Worm (Caenorhabditis elegans): ENCODE data around the gene unc-86.

Gene unc-86

DNA sequence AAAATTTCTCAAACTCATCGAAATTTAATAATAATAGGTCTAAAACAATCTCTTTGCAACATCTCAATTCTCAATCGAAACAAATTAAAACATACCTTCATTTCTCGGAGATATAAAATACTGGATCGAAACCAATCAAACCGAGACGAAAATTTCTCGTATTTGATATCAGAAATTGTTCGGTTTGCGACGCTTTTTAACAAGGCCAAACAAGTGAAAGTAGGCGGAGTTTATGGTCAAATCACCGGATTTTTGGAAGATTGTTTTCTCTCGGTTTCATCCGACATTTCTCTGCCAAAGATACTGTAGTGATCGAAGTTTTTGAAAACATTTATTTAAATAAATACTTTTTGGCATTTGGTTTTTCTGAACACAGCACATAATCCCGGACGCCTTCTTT, 19.2 kb upstream of the unc-86 start, which contains the start of gene C02F5.14:
Gene C02F5.14, minus strand, starts transcription at position 157 of the 400 bp plus-strand sequence.
- TF ChIP-seq ztf-4 (tag; optimal IDR thresholded peaks at IDR 0.05) (no peak), ztf-11 (tag; optimal IDR thresholded peaks at IDR 0.05) (no peak), nhr-25 (tag; optimal IDR thresholded peaks at IDR 0.05) (no peak), ztf-1 (GFP tag; conservative IDR thresholded peaks at IDR 0.05) (no peak), unc-55 (GFP tag; optimal IDR thresholded peaks at IDR 0.05) (no peak), nhr-237 (tag; optimal IDR thresholded peaks at IDR 0.05) (no peak), sem-4 (tag; optimal IDR thresholded peaks at IDR 0.05) (no peak), R02D3.7 (tag; optimal IDR thresholded peaks at IDR 0.05) (no peak), crh-2 (tag; optimal IDR thresholded peaks at IDR 0.05) (no peak), zag-1 (tag; optimal IDR thresholded peaks at IDR 0.05) (no peak)

DNA sequence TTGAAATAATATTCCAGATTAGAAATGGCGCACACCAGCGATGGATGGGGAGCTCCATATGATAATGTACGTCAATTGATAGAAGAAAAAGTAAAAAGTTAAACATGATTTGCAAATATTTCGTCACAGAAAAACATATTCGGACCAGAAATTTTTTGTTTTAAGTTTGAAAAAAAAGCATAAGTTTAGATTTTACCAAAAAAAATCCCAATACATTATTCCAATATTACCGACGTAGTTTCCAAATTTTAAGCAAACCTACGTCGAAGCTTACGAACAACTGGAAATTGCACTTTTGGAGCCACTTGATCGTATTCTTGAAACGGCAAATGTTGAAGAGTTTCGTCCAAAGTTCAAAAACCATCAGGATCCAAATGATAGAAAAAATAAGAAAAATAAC, 16.5 kb upstream of the unc-86 start, which contains the start of gene henn-1:
Gene henn-1, plus strand, starts transcription at position 18 of the 400 bp plus-strand sequence.
- TF ChIP-seq sma-9 (GFP tag; optimal IDR thresholded peaks at IDR 0.05): no peak
- no peak for TF ChIP-seq sma-9 (tag; optimal IDR thresholded peaks at IDR 0.05)
- no peak for TF ChIP-seq elt-3 (tag; optimal IDR thresholded peaks at IDR 0.05)
- TF ChIP-seq F13H6.1 (tag; optimal IDR thresholded peaks at IDR 0.05): no peak
- TF ChIP-seq gmeb-1 (tag; optimal IDR thresholded peaks at IDR 0.05): no peak
- TF ChIP-seq dmd-4 (tag; optimal IDR thresholded peaks at IDR 0.05): no peak
- TF ChIP-seq mab-5 (tag; optimal IDR thresholded peaks at IDR 0.05): no peak
- no peak for TF ChIP-seq zag-1 (tag; optimal IDR thresholded peaks at IDR 0.05)
- TF ChIP-seq sma-3 (GFP tag; optimal IDR thresholded peaks at IDR 0.05): no peak
- TF ChIP-seq blmp-1 (tag; optimal IDR thresholded peaks at IDR 0.05; ENCODE audit: insufficient read depth): no peak

- peak; percentile 41 for TF ChIP-seq nhr-6 (tag; optimal IDR thresholded peaks at IDR 0.05)
- TF ChIP-seq egl-27 (tag; optimal IDR thresholded peaks at IDR 0.05): no peak
- no peak for TF ChIP-seq unc-62 (GFP tag; optimal IDR thresholded peaks at IDR 0.05)
- no peak for TF ChIP-seq elt-1 (tag; optimal IDR thresholded peaks at IDR 0.05)
- no peak for TF ChIP-seq R02D3.7 (tag; optimal IDR thresholded peaks at IDR 0.05)
- no peak for TF ChIP-seq mbf-1 (tag; optimal IDR thresholded peaks at IDR 0.05)
- TF ChIP-seq C34F6.9 (tag; optimal IDR thresholded peaks at IDR 0.05): peak; percentile 48
- no peak for TF ChIP-seq ztf-11 (tag; optimal IDR thresholded peaks at IDR 0.05)
- peak; percentile 2 for TF ChIP-seq nhr-129 (tag; optimal IDR thresholded peaks at IDR 0.05)
- TF ChIP-seq ceh-82 (tag; optimal IDR thresholded peaks at IDR 0.05): no peak
- peak; percentile 8 for TF ChIP-seq sma-9 (GFP tag; optimal IDR thresholded peaks at IDR 0.05)
- TF ChIP-seq sma-9 (tag; optimal IDR thresholded peaks at IDR 0.05): no peak
- TF ChIP-seq dmd-4 (tag; optimal IDR thresholded peaks at IDR 0.05): no peak
- no peak for TF ChIP-seq nhr-21 (tag; optimal IDR thresholded peaks at IDR 0.05)
- TF ChIP-seq F13H6.1 (tag; optimal IDR thresholded peaks at IDR 0.05): no peak
- no peak for TF ChIP-seq elt-3 (tag; optimal IDR thresholded peaks at IDR 0.05)
- peak in 1 of 2 experiments; percentile 57 for TF ChIP-seq lsy-2 (tag; optimal IDR thresholded peaks at IDR 0.05)
- TF ChIP-seq ceh-16 (tag; optimal IDR thresholded peaks at IDR 0.05): no peak
- TF ChIP-seq lin-11 (tag; optimal IDR thresholded peaks at IDR 0.05): no peak
- TF ChIP-seq unc-39 (tag; optimal IDR thresholded peaks at IDR 0.05): no peak
- TF ChIP-seq crh-2 (tag; optimal IDR thresholded peaks at IDR 0.05): peak; percentile 42
- TF ChIP-seq snpc-4 (tag; optimal IDR thresholded peaks at IDR 0.05): no peak
- no peak for TF ChIP-seq ama-1 (optimal IDR thresholded peaks at IDR 0.05)
- no peak for TF ChIP-seq nhr-10 (tag; optimal IDR thresholded peaks at IDR 0.05)
- no peak for TF ChIP-seq nhr-25 (tag; optimal IDR thresholded peaks at IDR 0.05)
- TF ChIP-seq nhr-237 (tag; optimal IDR thresholded peaks at IDR 0.05): no peak
- TF ChIP-seq nhr-23 (tag; optimal IDR thresholded peaks at IDR 0.05): no peak
Measured at ce11 chrIII:8229480-8229879, 13.3 kb upstream of the unc-86 start.

- peak; percentile 44 for TF ChIP-seq nhr-25 (tag; optimal IDR thresholded peaks at IDR 0.05)
- no peak for TF ChIP-seq ceh-82 (tag; optimal IDR thresholded peaks at IDR 0.05)
Measured at ce11 chrIII:8228916-8229315, 12.8 kb upstream of the unc-86 start.

DNA sequence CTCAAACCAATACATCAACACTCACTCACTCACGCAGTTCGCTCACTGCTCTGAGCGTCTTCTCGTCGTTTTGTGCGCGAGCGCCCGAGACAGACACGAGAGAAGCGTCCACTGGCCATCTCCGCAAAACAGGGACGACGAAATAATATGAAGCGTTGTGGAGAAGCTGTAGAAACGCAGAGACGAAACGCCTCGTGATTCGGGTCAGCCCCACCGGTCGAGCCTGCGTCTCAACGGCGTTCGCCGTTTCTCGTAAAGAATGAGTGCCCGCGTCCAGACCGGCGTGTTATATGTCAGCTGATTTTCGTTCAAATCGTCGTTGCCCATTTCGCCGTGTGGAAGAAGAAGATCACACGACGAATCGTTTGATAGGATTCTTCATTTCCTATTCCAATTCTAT, 11.4 kb upstream of the unc-86 start, which contains the start of gene fbxl-1:
Gene fbxl-1, plus strand, starts transcription at position 320 of the 400 bp plus-strand sequence.
- TF ChIP-seq Y55F3AM.14 (GFP tag; optimal IDR thresholded peaks at IDR 0.05) (peak; percentile 71), zag-1 (tag; optimal IDR thresholded peaks at IDR 0.05) (peak; percentile 66), nhr-11 (tag; optimal IDR thresholded peaks at IDR 0.05) (no peak), ceh-16 (tag; optimal IDR thresholded peaks at IDR 0.05) (no peak), sem-4 (tag; optimal IDR thresholded peaks at IDR 0.05) (peak; percentile 88), ztf-4 (tag; optimal IDR thresholded peaks at IDR 0.05) (peak; percentile 38), F13H6.1 (tag; optimal IDR thresholded peaks at IDR 0.05) (peak; percentile 87), ztf-1 (GFP tag; conservative IDR thresholded peaks at IDR 0.05) (no peak), crh-2 (tag; optimal IDR thresholded peaks at IDR 0.05) (peak; percentile 75), blmp-1 (tag; optimal IDR thresholded peaks at IDR 0.05; ENCODE audit: insufficient read depth) (no peak), aly-2 (tag; optimal IDR thresholded peaks at IDR 0.05) (no peak), nhr-77 (tag; optimal IDR thresholded peaks at IDR 0.05) (no peak), ZK546.5 (tag; optimal IDR thresholded peaks at IDR 0.05) (no peak), nhr-129 (tag; optimal IDR thresholded peaks at IDR 0.05) (peak; percentile 91), nhr-21 (tag; optimal IDR thresholded peaks at IDR 0.05) (peak; percentile 66), nhr-25 (tag; optimal IDR thresholded peaks at IDR 0.05) (peak; percentile 54), gmeb-1 (tag; optimal IDR thresholded peaks at IDR 0.05) (peak; percentile 44), alr-1 (tag; optimal IDR thresholded peaks at IDR 0.05) (no peak), fos-1 (tag; optimal IDR thresholded peaks at IDR 0.05) (peak; percentile 70), unc-39 (tag; optimal IDR thresholded peaks at IDR 0.05) (no peak), mbf-1 (tag; optimal IDR thresholded peaks at IDR 0.05) (no peak), lin-11 (tag; optimal IDR thresholded peaks at IDR 0.05) (peak; percentile 92), unc-55 (GFP tag; optimal IDR thresholded peaks at IDR 0.05) (peak; percentile 76), peb-1 (tag; optimal IDR thresholded peaks at IDR 0.05) (no peak), unc-62 (GFP tag; optimal IDR thresholded peaks at IDR 0.05) (no peak)

All from whole organism, L2 larva.